Fruit fly (Drosophila melanogaster): Measurements from ENCODE around the gene ATPsynCF6.

Gene ATPsynCF6

DNA sequence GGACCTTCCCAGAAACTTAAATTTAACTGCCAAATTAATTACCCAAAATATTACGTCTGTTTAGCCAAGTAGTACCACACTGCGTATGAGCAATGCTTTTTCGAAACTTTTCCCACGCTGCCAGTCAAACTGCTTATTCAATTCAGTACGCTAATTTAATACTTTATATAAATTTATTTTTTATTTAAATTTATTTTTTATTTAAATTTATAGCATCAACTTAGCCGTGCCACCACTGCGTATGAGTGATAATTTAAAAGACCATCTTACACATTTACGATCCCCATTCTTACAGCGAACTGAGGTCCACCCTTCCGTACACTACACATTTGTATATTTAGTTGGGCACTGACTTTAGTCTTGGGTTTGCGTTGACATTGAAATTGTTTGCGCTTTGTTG, 20.3 kb downstream of the ATPsynCF6 start (continued):
- TF ChIP-seq Hey (tag; optimal IDR thresholded peaks at IDR 0.05) (no peak), Scr (GFP tag; IDR thresholded peaks at IDR 0.05; ENCODE audit: partially characterized antibody) (no peak), NK7.1 (GFP tag; optimal IDR thresholded peaks at IDR 0.05) (no peak), ham (GFP tag; IDR thresholded peaks at IDR 0.05) (peak; percentile 47; the same call in 1 of the 2 replicates), zen2 (GFP tag; IDR thresholded peaks at IDR 0.05; ENCODE audit: partially characterized antibody) (no peak), unc-4 (GFP tag; IDR thresholded peaks at IDR 0.05; ENCODE audit: partially characterized antibody) (no peak), fd64A (GFP tag; optimal IDR thresholded peaks at IDR 0.05) (no peak), CkIIα-i1 (GFP tag; IDR thresholded peaks at IDR 0.05) (no peak), ab (GFP tag; optimal IDR thresholded peaks at IDR 0.05) (no peak), CG12942 (GFP tag; optimal IDR thresholded peaks at IDR 0.05) (no peak), zen (tag; optimal IDR thresholded peaks at IDR 0.05) (peak; percentile 14), scrt (GFP tag; optimal IDR thresholded peaks at IDR 0.05) (peak; percentile 87), Six4 (GFP tag; optimal IDR thresholded peaks at IDR 0.05) (peak; percentile 33), CG10959 (GFP tag; IDR thresholded peaks at IDR 0.05) (no peak), CG17186 (GFP tag; optimal IDR thresholded peaks at IDR 0.05) (no peak), CG13296 (GFP tag; optimal IDR thresholded peaks at IDR 0.05) (peak; percentile 90), tna (GFP tag; IDR thresholded peaks at IDR 0.05; ENCODE audit: partially characterized antibody) (no peak), cato (GFP tag; optimal IDR thresholded peaks at IDR 0.05; ENCODE audit: borderline replicate concordance) (peak; percentile 15), onecut (GFP tag; IDR thresholded peaks at IDR 0.05) (peak; percentile 5; the same call in 1 of the 2 replicates), Stat92E (GFP tag; optimal IDR thresholded peaks at IDR 0.05) (no peak), lola (GFP tag; optimal IDR thresholded peaks at IDR 0.05) (peak in 1 of 3 experiments; percentile 43), sc (optimal IDR thresholded peaks at IDR 0.05) (no peak), sc (GFP tag; optimal IDR thresholded peaks at IDR 0.05) (peak; percentile 52), dimm (GFP tag; IDR thresholded peaks at IDR 0.05) (no peak), CG9797 (GFP tag; optimal IDR thresholded peaks at IDR 0.05) (peak; percentile 16), CG1647 (GFP tag; optimal IDR thresholded peaks at IDR 0.05) (no peak), CG4617 (GFP tag; optimal IDR thresholded peaks at IDR 0.05; ENCODE audit: borderline replicate concordance) (no peak), CG12659 (GFP tag; optimal IDR thresholded peaks at IDR 0.05) (peak; percentile 86), CG8765 (GFP tag; IDR thresholded peaks at IDR 0.05) (0 out of 2 replicates have a peak, but pooled peaks have one; percentile 31), org-1 (GFP tag; optimal IDR thresholded peaks at IDR 0.05) (peak; percentile 60), Dip3 (GFP tag; optimal IDR thresholded peaks at IDR 0.05) (no peak), zf30C (GFP tag; optimal IDR thresholded peaks at IDR 0.05) (no peak), Gsc (GFP tag; IDR thresholded peaks at IDR 0.05) (no peak), emc (GFP tag; optimal IDR thresholded peaks at IDR 0.05) (no peak), ftz-f1 (GFP tag; optimal IDR thresholded peaks at IDR 0.05) (no peak), caup (GFP tag; optimal IDR thresholded peaks at IDR 0.05; ENCODE audit: severe bottlenecking) (peak; percentile 90), Elba2 (GFP tag; optimal IDR thresholded peaks at IDR 0.05) (no peak), odd (GFP tag; optimal IDR thresholded peaks at IDR 0.05) (peak; percentile 75), CG13624 (GFP tag; optimal IDR thresholded peaks at IDR 0.05) (no peak), Gug (GFP tag; IDR thresholded peaks at IDR 0.05) (peak; percentile 22; the same call in 1 of the 4 replicates), bowl (GFP tag; IDR thresholded peaks at IDR 0.05) (no peak; the same call in 1 of the 2 replicates), Xbp1 (GFP tag; optimal IDR thresholded peaks at IDR 0.05) (peak; percentile 26), HmgZ (tag; optimal IDR thresholded peaks at IDR 0.05) (peak; percentile 60), CG10366 (GFP tag; IDR thresholded peaks at IDR 0.05) (peak; percentile 40; the same call in 1 of the 2 replicates), CG18764 (GFP tag; optimal IDR thresholded peaks at IDR 0.05) (peak; percentile 54), jigr1 (GFP tag; IDR thresholded peaks at IDR 0.05) (no peak), Dll (GFP tag; IDR thresholded peaks at IDR 0.05; ENCODE audit: partially characterized antibody) (no peak), CHES-1-like (GFP tag; optimal IDR thresholded peaks at IDR 0.05) (no peak), CG1529 (GFP tag; optimal IDR thresholded peaks at IDR 0.05) (peak; percentile 10), CG17359 (tag; optimal IDR thresholded peaks at IDR 0.05) (peak; percentile 64)

All from whole organism, embryonic.